Worm (Caenorhabditis elegans) whole organism, L1 larva: ENCODE data around the gene Y43F8B.22.

Source experiments
- C04F5.9 ChIP-seq: sonication (generic microtip); optimal IDR thresholded peaks from 2 replicates; lab custom pipeline; 2016; ENCODE audit warnings: missing genetic modification characterization, missing compliant biosample characterization
- blmp-1 ChIP-seq: fragments of 150-350 bp; optimal IDR thresholded peaks from 2 replicates; lab custom pipeline; 2014; ENCODE audit warnings: missing biosample characterization, missing genetic modification characterization
- ceh-82 ChIP-seq, 3 experiments: fragments of 150-350 bp in 1 of 3; sonication (generic microtip) in 2 of 3; optimal IDR thresholded peaks; 2 replicates each; lab custom pipeline; 2014 to 2017; ENCODE audit warnings: missing biosample characterization in 3 of 3, missing genetic modification characterization in 3 of 3
- ces-1 ChIP-seq: fragments of 150-350 bp; optimal IDR thresholded peaks from 2 replicates; lab custom pipeline; 2014; ENCODE audit warnings: missing biosample characterization, missing genetic modification reagents, missing genetic modification characterization
- jun-1 ChIP-seq: fragments of 150-350 bp; optimal IDR thresholded peaks from 2 replicates; lab custom pipeline; 2014; ENCODE audit warnings: missing biosample characterization, missing genetic modification reagents, missing genetic modification characterization
- lin-15B ChIP-seq: fragments of 150-350 bp; sonication (generic microtip); optimal IDR thresholded peaks from 3 replicates; lab custom pipeline; 2014; ENCODE audit warnings: missing biosample characterization, missing genetic modification characterization
- lin-39 ChIP-seq: fragments of 150-350 bp; optimal IDR thresholded peaks from 2 replicates; lab custom pipeline; 2014; ENCODE audit warnings: missing biosample characterization, missing genetic modification reagents, missing genetic modification characterization
- mdl-1 ChIP-seq, 2 experiments: fragments of 150-350 bp; optimal IDR thresholded peaks; 2 replicates each; lab custom pipeline; 2014 to 2017; ENCODE audit warnings: missing biosample characterization in 2 of 2, missing genetic modification characterization in 2 of 2, inconsistent platforms in 1 of 2
- nhr-28 ChIP-seq: fragments of 150-350 bp; optimal IDR thresholded peaks from 2 replicates; lab custom pipeline; 2014; ENCODE audit warnings: missing biosample characterization, missing genetic modification characterization
- nhr-77 ChIP-seq: fragments of 150-350 bp; optimal IDR thresholded peaks from 2 replicates; lab custom pipeline; 2014; ENCODE audit warnings: missing biosample characterization, missing genetic modification characterization
- unc-130 ChIP-seq: fragments of 150-350 bp; optimal IDR thresholded peaks from 2 replicates; lab custom pipeline; 2017; ENCODE audit warnings: missing biosample characterization, missing genetic modification characterization, inconsistent platforms

ce11 chrV:19448805-19449204 is 33.8 kb upstream of the Y43F8B.22 start, which contains the start of gene M04C3.2:
- no peak for TF ChIP-seq ces-1 (GFP tag; lab: Kevin White, UChicago)
- no peak for TF ChIP-seq ceh-82 (tag; optimal IDR thresholded peaks at IDR 0.05; lab: Kevin White, UChicago)
- no peak for TF ChIP-seq jun-1 (tag; lab: Kevin White, UChicago)
- TF ChIP-seq C04F5.9 (tag; lab: Kevin White, UChicago): no peak
- no peak for TF ChIP-seq lin-15B
- TF ChIP-seq blmp-1 (tag; lab: Kevin White, UChicago): no peak
- no peak for TF ChIP-seq lin-39 (tag; lab: Kevin White, UChicago)
- TF ChIP-seq unc-130 (tag; lab: Kevin White, UChicago): no peak
- no peak for TF ChIP-seq nhr-77
- no peak for TF ChIP-seq nhr-28 (tag; lab: Kevin White, UChicago)
- no peak for TF ChIP-seq mdl-1 (tag; optimal IDR thresholded peaks at IDR 0.05; lab: Kevin White, UChicago)
